Fruit fly (Drosophila melanogaster) whole organism, adult: ENCODE measurements around the gene CG14693.
A peak's percentile ranks its signal among the peaks of the same experiment; 100 is the strongest.

ENCODE experiments used
- CG11617 ChIP-seq: fragments of 200-800 bp; sonication (Bioruptor generic); optimal IDR thresholded peaks from 2 replicates; lab custom pipeline; 2017; ENCODE audit warnings: mild to moderate bottlenecking, missing biosample characterization, missing genetic modification reagents, missing genetic modification characterization
- CG12768 ChIP-seq: fragments of 200-800 bp; sonication (Bioruptor generic); optimal IDR thresholded peaks from 2 replicates; lab custom pipeline; 2017; ENCODE audit warnings: missing biosample characterization, missing genetic modification characterization, mild to moderate bottlenecking, moderate library complexity, missing genetic modification reagents
- CG14711 ChIP-seq: fragments of 200-800 bp; sonication (Bioruptor generic); optimal IDR thresholded peaks from 2 replicates; lab custom pipeline; 2018; ENCODE audit warnings: missing biosample characterization, mild to moderate bottlenecking, missing genetic modification characterization, moderate library complexity
- CG1620 ChIP-seq: fragments of 200-800 bp; sonication (Bioruptor generic); optimal IDR thresholded peaks from 2 replicates; lab custom pipeline; 2016; ENCODE audit warnings: missing biosample characterization, missing genetic modification characterization
- CG33017 ChIP-seq: fragments of 200-800 bp; sonication (Bioruptor generic); optimal IDR thresholded peaks from 2 replicates; lab custom pipeline; 2018; ENCODE audit warnings: missing biosample characterization, mild to moderate bottlenecking, missing genetic modification characterization, moderate library complexity
- CG5204 ChIP-seq: fragments of 200-800 bp; sonication (Bioruptor generic); optimal IDR thresholded peaks from 2 replicates; lab custom pipeline; 2016; ENCODE audit warnings: missing biosample characterization, missing genetic modification characterization
- CG7045 ChIP-seq: fragments of 200-800 bp; sonication (Bioruptor generic); optimal IDR thresholded peaks from 2 replicates; lab custom pipeline; 2017; ENCODE audit warnings: missing biosample characterization, mild to moderate bottlenecking, missing genetic modification characterization
- CG7101 ChIP-seq: fragments of 200-800 bp; sonication (Bioruptor generic); optimal IDR thresholded peaks from 2 replicates; lab custom pipeline; 2018; ENCODE audit warnings: missing biosample characterization, mild to moderate bottlenecking, missing genetic modification characterization, moderate library complexity
- Clk ChIP-seq: fragments of 200-800 bp; sonication (Bioruptor generic); optimal IDR thresholded peaks from 2 replicates; lab custom pipeline; 2017; ENCODE audit warnings: missing biosample characterization, missing genetic modification characterization
- Crg-1 ChIP-seq: fragments of 200-800 bp; sonication (Bioruptor generic); optimal IDR thresholded peaks from 2 replicates; lab custom pipeline; 2016; ENCODE audit warnings: missing biosample characterization, missing genetic modification characterization
- Hr96 ChIP-seq: fragments of 200-800 bp; sonication (Bioruptor generic); optimal IDR thresholded peaks from 2 replicates; lab custom pipeline; 2016; ENCODE audit warnings: missing biosample characterization, missing genetic modification characterization
- Mnt ChIP-seq: fragments of 200-800 bp; sonication (Bioruptor generic); optimal IDR thresholded peaks from 2 replicates; lab custom pipeline; 2016; ENCODE audit warnings: missing biosample characterization, mild to moderate bottlenecking, missing genetic modification characterization
- bab1 ChIP-seq: fragments of 200-800 bp; sonication (Bioruptor generic); optimal IDR thresholded peaks from 3 replicates; lab custom pipeline; 2019; ENCODE audit warnings: missing biosample characterization, mild to moderate bottlenecking, missing genetic modification characterization, moderate library complexity
- cic ChIP-seq: fragments of 200-800 bp; sonication (Bioruptor generic); optimal IDR thresholded peaks from 2 replicates; lab custom pipeline; 2017; ENCODE audit warnings: missing biosample characterization, mild to moderate bottlenecking, missing genetic modification characterization, moderate library complexity
- cnc ChIP-seq, 2 experiments: fragments of >200 bp; optimal IDR thresholded peaks; 2 replicates each; lab custom pipeline; 2017
- kay ChIP-seq: fragments of 200-800 bp; sonication (Bioruptor generic); peaks from one replicate; lab custom pipeline; 2016; ENCODE audit warnings: missing biosample characterization, missing genetic modification characterization, borderline replicate concordance
- ovo ChIP-seq: fragments of 200-800 bp; sonication (Bioruptor generic); optimal IDR thresholded peaks from 2 replicates; lab custom pipeline; 2016; ENCODE audit warnings: missing biosample characterization, missing genetic modification characterization
- pad ChIP-seq: fragments of 200-800 bp; sonication (Bioruptor generic); optimal IDR thresholded peaks from 3 replicates; lab custom pipeline; 2017; ENCODE audit warnings: missing biosample characterization, missing genetic modification characterization, mild to moderate bottlenecking, moderate library complexity, missing genetic modification reagents
- tj ChIP-seq: fragments of 200-800 bp; sonication (Bioruptor generic); optimal IDR thresholded peaks from 3 replicates; lab custom pipeline; 2017; ENCODE audit warnings: missing biosample characterization, mild to moderate bottlenecking, missing genetic modification characterization, moderate library complexity
- toe ChIP-seq: fragments of 200-800 bp; sonication (Bioruptor generic); optimal IDR thresholded peaks from 2 replicates; lab custom pipeline; 2016; ENCODE audit warnings: missing biosample characterization, missing genetic modification characterization

The CG14693 gene

DNA sequence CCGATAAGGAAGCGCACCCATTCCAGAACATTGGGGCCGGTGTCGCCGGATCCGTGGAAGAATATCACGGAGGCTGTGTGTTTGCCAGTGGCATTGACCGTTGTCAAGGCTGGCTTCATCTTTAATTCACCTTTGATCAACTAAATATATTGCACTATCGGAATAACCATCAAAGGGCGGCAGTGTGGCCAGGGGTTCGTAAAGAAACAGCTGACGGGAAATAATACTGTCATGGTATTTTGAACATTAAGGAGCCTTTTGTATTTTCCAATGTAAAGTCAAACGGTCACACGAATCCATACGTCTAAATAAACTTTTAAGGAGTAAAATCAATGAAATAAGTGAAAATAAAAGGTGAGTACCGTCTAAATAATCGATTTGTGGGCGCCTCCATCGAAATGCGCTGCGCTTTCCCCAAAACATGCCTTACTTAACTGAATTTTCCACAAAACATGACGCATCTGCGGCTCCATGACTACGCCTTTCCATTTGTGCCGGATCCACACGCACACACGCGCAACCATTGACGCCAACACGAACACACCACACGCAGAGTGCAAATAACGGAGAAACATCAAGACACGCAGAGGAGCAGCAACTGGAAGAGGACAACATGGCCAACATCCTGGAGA lies 39.5 kb upstream of the CG14693 start, which contains the start of the genes CG6567 and CG4511:
CG6567 (minus strand) TSS at position 209 of the 632 bp plus-strand sequence.
CG4511 (plus strand) TSS at position 259 of the 632 bp plus-strand sequence.
- no peak for TF ChIP-seq kay (GFP tag; lab: Kevin White, UChicago)
- TF ChIP-seq Mnt (GFP tag; lab: Kevin White, UChicago): peak; percentile 29
- TF ChIP-seq CG5204: no peak
- TF ChIP-seq pad (GFP tag; lab: Kevin White, UChicago): peak; percentile 83
- peak; percentile 51 for TF ChIP-seq CG11617 (GFP tag; lab: Kevin White, UChicago)
- TF ChIP-seq toe (GFP tag; lab: Kevin White, UChicago): no peak
- no peak for TF ChIP-seq ovo (GFP tag; lab: Kevin White, UChicago)
- peak; percentile 28 for TF ChIP-seq tj
- peak; percentile 7 for TF ChIP-seq bab1 (GFP tag; lab: Kevin White, UChicago)
- no peak for TF ChIP-seq Crg-1 (GFP tag; lab: Kevin White, UChicago)
- no peak for TF ChIP-seq CG33017 (tag; lab: Kevin White, UChicago)
- TF ChIP-seq Hr96: no peak
- no peak for TF ChIP-seq CG1620 (GFP tag; lab: Kevin White, UChicago)
- peak; percentile 17 for TF ChIP-seq cic
- TF ChIP-seq CG12768 (GFP tag; lab: Kevin White, UChicago): peak; percentile 74
- no peak for TF ChIP-seq CG7045 (GFP tag; lab: Kevin White, UChicago)
- TF ChIP-seq cnc (optimal IDR thresholded peaks at IDR 0.05; lab: Kevin White, UChicago): peak in 1 of 2 experiments; percentile 43
- no peak for TF ChIP-seq Clk (GFP tag; lab: Kevin White, UChicago)
- TF ChIP-seq CG14711 (tag; lab: Kevin White, UChicago): no peak
- TF ChIP-seq CG7101 (tag; lab: Kevin White, UChicago): peak; percentile 5

DNA sequence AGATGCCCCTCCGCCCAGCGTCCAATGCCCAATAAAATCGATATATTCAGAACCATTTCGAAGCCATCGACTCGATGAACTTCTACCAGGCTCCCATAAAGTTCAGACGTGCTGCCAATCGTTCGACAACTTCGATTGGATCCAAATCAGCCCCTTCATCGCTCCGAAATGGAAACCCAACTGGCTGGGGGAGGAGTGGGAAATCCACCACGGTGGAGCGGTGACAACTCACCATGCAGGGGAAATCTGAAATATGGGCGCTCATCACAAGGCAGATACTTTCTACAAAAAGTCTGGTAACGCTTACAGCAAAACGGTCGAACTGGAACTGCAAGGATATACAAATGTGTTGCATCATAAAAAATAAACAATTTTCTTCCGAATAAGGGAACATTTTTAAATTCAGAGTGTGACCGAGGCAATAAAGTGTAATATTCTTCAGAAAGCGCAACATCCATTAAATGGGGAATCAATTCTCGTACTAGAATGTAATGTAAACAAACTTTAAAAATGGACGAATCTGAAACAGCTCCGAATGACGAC lies 37.5 kb upstream of the CG14693 start, which contains the start of gene CG4565:
CG4565 (plus strand) TSS at position 493 of the 543 bp plus-strand sequence.
- no peak for TF ChIP-seq Crg-1 (GFP tag; lab: Kevin White, UChicago)
- peak; percentile 100 for TF ChIP-seq pad (GFP tag; lab: Kevin White, UChicago)

DNA sequence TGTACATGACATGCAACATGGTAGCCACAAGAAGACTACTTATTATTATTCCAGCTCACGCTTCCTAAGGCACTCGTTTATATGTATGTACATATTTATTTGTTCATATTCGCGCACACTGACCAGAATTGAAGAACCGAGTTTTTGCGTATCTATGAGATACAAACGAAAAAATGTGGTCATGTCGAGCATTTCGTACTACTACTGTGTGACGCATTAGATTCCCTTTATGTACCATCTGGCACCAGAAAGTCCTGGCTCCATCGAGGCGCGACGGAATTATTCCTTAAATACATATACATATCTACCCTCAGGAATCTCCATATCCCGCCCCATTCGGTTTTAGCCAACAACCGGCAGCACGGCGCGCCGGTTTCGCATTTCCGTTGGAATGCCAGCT lies 35.8 kb upstream of the CG14693 start:
- TF ChIP-seq cnc (optimal IDR thresholded peaks at IDR 0.05; lab: Kevin White, UChicago) (no peak), toe (GFP tag; lab: Kevin White, UChicago) (no peak), CG12768 (GFP tag; lab: Kevin White, UChicago) (no peak), kay (GFP tag; lab: Kevin White, UChicago) (no peak), CG7101 (tag; lab: Kevin White, UChicago) (no peak), Hr96 (no peak), CG7045 (GFP tag; lab: Kevin White, UChicago) (no peak), CG5204 (no peak), ovo (GFP tag; lab: Kevin White, UChicago) (no peak), Crg-1 (GFP tag; lab: Kevin White, UChicago) (no peak)

- TF ChIP-seq cic: no peak
- no peak for TF ChIP-seq Crg-1 (GFP tag; lab: Kevin White, UChicago)
- TF ChIP-seq tj: peak; percentile 47
- TF ChIP-seq CG33017 (tag; lab: Kevin White, UChicago): peak; percentile 77
- peak; percentile 66 for TF ChIP-seq CG5204
- TF ChIP-seq CG7101 (tag; lab: Kevin White, UChicago): peak; percentile 80
- no peak for TF ChIP-seq CG1620 (GFP tag; lab: Kevin White, UChicago)
- TF ChIP-seq pad (GFP tag; lab: Kevin White, UChicago): peak; percentile 37
- peak; percentile 50 for TF ChIP-seq toe (GFP tag; lab: Kevin White, UChicago)
- peak; percentile 81 for TF ChIP-seq CG14711 (tag; lab: Kevin White, UChicago)
- TF ChIP-seq Clk (GFP tag; lab: Kevin White, UChicago): peak; percentile 11
- peak; percentile 78 for TF ChIP-seq CG12768 (GFP tag; lab: Kevin White, UChicago)
- peak; percentile 79 for TF ChIP-seq kay (GFP tag; lab: Kevin White, UChicago)
- peak; percentile 87 for TF ChIP-seq CG7045 (GFP tag; lab: Kevin White, UChicago)
- TF ChIP-seq Mnt (GFP tag; lab: Kevin White, UChicago): no peak
- TF ChIP-seq CG11617 (GFP tag; lab: Kevin White, UChicago): peak; percentile 63
- no peak for TF ChIP-seq ovo (GFP tag; lab: Kevin White, UChicago)
- TF ChIP-seq Hr96: peak; percentile 40
- peak; percentile 82 for TF ChIP-seq bab1 (GFP tag; lab: Kevin White, UChicago)
- no peak for TF ChIP-seq cnc (optimal IDR thresholded peaks at IDR 0.05; lab: Kevin White, UChicago)
These were observed 34.7 kb upstream of the CG14693 start, which contains the start of gene CG42394 for dm6 chr3R:10849515-10849973. Gene CG42394 (plus strand): TSS chr3R:10849825.

DNA sequence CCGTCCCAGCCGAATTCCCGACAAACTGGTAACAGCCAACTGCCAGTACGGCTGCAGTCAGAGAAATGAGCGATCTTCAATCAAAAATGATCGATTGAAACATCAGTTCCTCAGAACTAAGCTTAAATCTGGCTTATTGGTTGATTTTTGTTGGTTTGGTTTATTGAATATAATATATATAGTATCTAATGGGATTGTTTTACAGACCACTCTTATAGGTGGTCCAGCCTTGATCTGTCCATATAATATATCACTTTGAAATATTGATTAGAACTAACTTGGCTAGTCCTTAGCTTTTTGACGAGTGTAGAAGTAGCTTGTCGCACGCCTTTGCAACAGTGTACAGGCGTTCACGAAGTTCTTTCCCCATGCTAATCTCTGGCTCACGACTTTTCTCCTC lies 27.6 kb upstream of the CG14693 start:
- TF ChIP-seq Hr96 (no peak), kay (GFP tag; lab: Kevin White, UChicago) (no peak), Mnt (GFP tag; lab: Kevin White, UChicago) (no peak), CG5204 (no peak), CG7045 (GFP tag; lab: Kevin White, UChicago) (no peak), Crg-1 (GFP tag; lab: Kevin White, UChicago) (no peak), pad (GFP tag; lab: Kevin White, UChicago) (no peak)

DNA sequence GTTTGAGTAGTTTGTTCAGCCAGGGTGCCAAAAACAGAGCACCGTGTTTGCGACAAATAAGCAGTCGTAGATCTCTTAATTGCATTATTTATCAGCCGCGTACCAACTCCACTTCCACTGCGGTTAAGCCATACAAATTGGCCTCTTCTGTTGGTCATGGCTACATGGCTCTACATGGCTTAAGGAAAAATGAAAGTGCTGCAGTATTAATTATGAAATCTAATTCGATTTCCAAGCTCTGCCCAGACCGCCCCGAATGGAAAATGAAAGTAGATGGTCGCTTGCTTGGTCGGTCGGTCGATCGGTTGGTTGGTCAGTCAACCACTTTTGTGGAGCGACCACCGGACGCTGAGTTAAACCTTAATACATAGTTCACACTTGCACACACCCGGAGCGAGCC lies 22.1 kb upstream of the CG14693 start:
- no peak for TF ChIP-seq CG5204
